Worm (Caenorhabditis elegans): ENCODE results near the gene exl-1.
A peak's percentile ranks its signal among the peaks of the same experiment; 100 is the strongest.

The exl-1 gene

DNA sequence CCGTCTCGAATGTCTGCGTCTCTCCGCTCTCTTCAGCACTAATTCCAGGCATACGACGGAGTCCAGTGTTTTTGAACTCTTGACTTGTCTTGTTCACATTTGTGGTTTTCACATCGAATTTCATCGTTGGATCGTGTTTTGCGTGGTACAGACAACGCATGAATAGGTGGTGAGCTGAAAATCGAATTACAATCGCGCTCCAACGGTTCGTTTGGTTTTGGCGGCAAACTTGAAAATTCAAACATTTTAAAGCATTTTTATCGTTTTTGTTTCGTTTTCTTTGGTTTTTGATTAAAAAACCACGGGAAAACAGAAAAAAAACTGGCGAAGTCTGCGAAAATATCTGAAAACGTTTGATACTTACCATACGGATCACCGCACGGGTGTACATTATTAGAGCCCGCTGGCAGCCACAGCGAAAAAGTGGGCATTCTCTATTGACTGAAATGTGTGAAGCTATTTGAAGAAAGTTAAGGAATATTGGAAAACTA, at the start of gene exl-1:
Gene exl-1, minus strand, starts transcription at position 441 of the 491 bp plus-strand sequence.
- TF ChIP-seq ceh-43 (GFP tag; optimal IDR thresholded peaks at IDR 0.05) = no peak
- no peak for TF ChIP-seq nhr-76 (tag; optimal IDR thresholded peaks at IDR 0.05)
- no peak for TF ChIP-seq M03D4.4 (tag; optimal IDR thresholded peaks at IDR 0.05)
- no peak for TF ChIP-seq nhr-237 (tag; optimal IDR thresholded peaks at IDR 0.05)
- TF ChIP-seq drap-1 (GFP tag; optimal IDR thresholded peaks at IDR 0.05) = no peak
- no peak for TF ChIP-seq elt-1 (tag; optimal IDR thresholded peaks at IDR 0.05; ENCODE audit: borderline replicate concordance, insufficient read depth)
- TF ChIP-seq mls-2 (tag; optimal IDR thresholded peaks at IDR 0.05) = no peak
- no peak for TF ChIP-seq lsy-2 (tag; optimal IDR thresholded peaks at IDR 0.05)
- TF ChIP-seq ham-2 (GFP tag; optimal IDR thresholded peaks at IDR 0.05) = no peak
- TF ChIP-seq unc-39 (tag; optimal IDR thresholded peaks at IDR 0.05) = no peak
- TF ChIP-seq unc-120 (tag; optimal IDR thresholded peaks at IDR 0.05; ENCODE audit: poor library complexity, severe bottlenecking) = no peak
- TF ChIP-seq elt-3 (tag; optimal IDR thresholded peaks at IDR 0.05) = no peak
- no peak for TF ChIP-seq ceh-83 (GFP tag; optimal IDR thresholded peaks at IDR 0.05)
- TF ChIP-seq ztf-11 (tag; optimal IDR thresholded peaks at IDR 0.05) = no peak
- TF ChIP-seq tbx-8 (GFP tag; optimal IDR thresholded peaks at IDR 0.05) = no peak

- TF ChIP-seq M03D4.4 (tag; optimal IDR thresholded peaks at IDR 0.05) = no peak
- no peak for TF ChIP-seq unc-120 (tag; optimal IDR thresholded peaks at IDR 0.05; ENCODE audit: poor library complexity, severe bottlenecking)
- TF ChIP-seq sem-2 (GFP tag; optimal IDR thresholded peaks at IDR 0.05) = no peak
- no peak for TF ChIP-seq mep-1 (tag; optimal IDR thresholded peaks at IDR 0.05)
- TF ChIP-seq ceh-43 (GFP tag; optimal IDR thresholded peaks at IDR 0.05) = no peak
- no peak for TF ChIP-seq elt-3 (tag; optimal IDR thresholded peaks at IDR 0.05)
- no peak for TF ChIP-seq lsy-2 (tag; optimal IDR thresholded peaks at IDR 0.05)
- TF ChIP-seq nhr-28 (tag; optimal IDR thresholded peaks at IDR 0.05) = no peak
- TF ChIP-seq mab-5 (tag; optimal IDR thresholded peaks at IDR 0.05) = no peak
- TF ChIP-seq mls-2 (tag; optimal IDR thresholded peaks at IDR 0.05) = no peak
- TF ChIP-seq hlh-1 (tag; optimal IDR thresholded peaks at IDR 0.05) = no peak
- TF ChIP-seq flh-1 (GFP tag; optimal IDR thresholded peaks at IDR 0.05) = no peak
- no peak for TF ChIP-seq nhr-237 (tag; optimal IDR thresholded peaks at IDR 0.05)
- no peak for TF ChIP-seq tbx-8 (GFP tag; optimal IDR thresholded peaks at IDR 0.05)
- no peak for TF ChIP-seq unc-62 (GFP tag; optimal IDR thresholded peaks at IDR 0.05)
Observed at ce11 chrII:14455332-14455731, 42.1 kb upstream of the exl-1 start, which contains the start of gene dmsr-6. Gene dmsr-6 (plus strand): TSS chrII:14455632.

- no peak for TF ChIP-seq blmp-1 (tag; optimal IDR thresholded peaks at IDR 0.05)
- no peak for TF ChIP-seq ceh-83 (GFP tag; optimal IDR thresholded peaks at IDR 0.05)
- no peak for TF ChIP-seq ham-2 (GFP tag; optimal IDR thresholded peaks at IDR 0.05)
- TF ChIP-seq tbx-8 (GFP tag; optimal IDR thresholded peaks at IDR 0.05) = no peak
- no peak for TF ChIP-seq sptf-1 (tag; optimal IDR thresholded peaks at IDR 0.05)
- TF ChIP-seq mab-5 (tag; optimal IDR thresholded peaks at IDR 0.05) = no peak
- TF ChIP-seq nhr-237 (tag; optimal IDR thresholded peaks at IDR 0.05) = no peak
- TF ChIP-seq unc-120 (tag; optimal IDR thresholded peaks at IDR 0.05; ENCODE audit: poor library complexity, severe bottlenecking) = no peak
- TF ChIP-seq ceh-43 (GFP tag; optimal IDR thresholded peaks at IDR 0.05) = no peak
- no peak for TF ChIP-seq elt-3 (tag; optimal IDR thresholded peaks at IDR 0.05)
- TF ChIP-seq unc-39 (tag; optimal IDR thresholded peaks at IDR 0.05) = no peak
- no peak for TF ChIP-seq ceh-39 (tag; optimal IDR thresholded peaks at IDR 0.05)
- no peak for TF ChIP-seq drap-1 (GFP tag; optimal IDR thresholded peaks at IDR 0.05)
- no peak for TF ChIP-seq nhr-2 (tag; optimal IDR thresholded peaks at IDR 0.05)
- no peak for TF ChIP-seq lin-32 (GFP tag; optimal IDR thresholded peaks at IDR 0.05)
- no peak for TF ChIP-seq bed-3 (GFP tag; optimal IDR thresholded peaks at IDR 0.05)
Observed at ce11 chrII:14451934-14452333, 38.7 kb upstream of the exl-1 start.

- no peak for TF ChIP-seq drap-1 (GFP tag; optimal IDR thresholded peaks at IDR 0.05)
- TF ChIP-seq nhr-76 (tag; optimal IDR thresholded peaks at IDR 0.05) = no peak
- TF ChIP-seq zip-8 (tag; optimal IDR thresholded peaks at IDR 0.05) = no peak
- TF ChIP-seq blmp-1 (tag; optimal IDR thresholded peaks at IDR 0.05) = no peak
- TF ChIP-seq ceh-43 (GFP tag; optimal IDR thresholded peaks at IDR 0.05) = no peak
- TF ChIP-seq elt-1 (tag; optimal IDR thresholded peaks at IDR 0.05; ENCODE audit: borderline replicate concordance, insufficient read depth) = no peak
- no peak for TF ChIP-seq tbx-8 (GFP tag; optimal IDR thresholded peaks at IDR 0.05)
- TF ChIP-seq unc-62 (GFP tag; optimal IDR thresholded peaks at IDR 0.05) = no peak
- TF ChIP-seq M03D4.4 (tag; optimal IDR thresholded peaks at IDR 0.05) = no peak
- peak; percentile 75 for TF ChIP-seq pha-4 (tag; optimal IDR thresholded peaks at IDR 0.05)
- TF ChIP-seq ces-1 (GFP tag; optimal IDR thresholded peaks at IDR 0.05) = peak; percentile 91
- TF ChIP-seq unc-120 (tag; optimal IDR thresholded peaks at IDR 0.05; ENCODE audit: poor library complexity, severe bottlenecking) = no peak
- peak; percentile 85 for TF ChIP-seq nhr-237 (tag; optimal IDR thresholded peaks at IDR 0.05)
- TF ChIP-seq mls-2 (tag; optimal IDR thresholded peaks at IDR 0.05) = no peak
- TF ChIP-seq snpc-4 (tag; optimal IDR thresholded peaks at IDR 0.05) = no peak
- peak; percentile 82 for TF ChIP-seq mep-1 (tag; optimal IDR thresholded peaks at IDR 0.05)
- TF ChIP-seq sem-2 (GFP tag; optimal IDR thresholded peaks at IDR 0.05) = no peak
- peak; percentile 57 for TF ChIP-seq ceh-39 (tag; optimal IDR thresholded peaks at IDR 0.05)
- TF ChIP-seq mab-5 (tag; optimal IDR thresholded peaks at IDR 0.05) = no peak
- TF ChIP-seq ham-2 (GFP tag; optimal IDR thresholded peaks at IDR 0.05) = no peak
- TF ChIP-seq unc-39 (tag; optimal IDR thresholded peaks at IDR 0.05) = no peak
- TF ChIP-seq cnd-1 (tag; optimal IDR thresholded peaks at IDR 0.05) = peak; percentile 13
- TF ChIP-seq flh-1 (GFP tag; optimal IDR thresholded peaks at IDR 0.05) = no peak
- no peak for TF ChIP-seq elt-3 (tag; optimal IDR thresholded peaks at IDR 0.05)
- TF ChIP-seq nhr-2 (tag; optimal IDR thresholded peaks at IDR 0.05) = no peak
- TF ChIP-seq ztf-11 (tag; optimal IDR thresholded peaks at IDR 0.05) = no peak
- no peak for TF ChIP-seq ceh-83 (GFP tag; optimal IDR thresholded peaks at IDR 0.05)
- TF ChIP-seq hlh-1 (tag; optimal IDR thresholded peaks at IDR 0.05) = no peak
- TF ChIP-seq lin-13 (tag; optimal IDR thresholded peaks at IDR 0.05) = peak; percentile 26
- TF ChIP-seq bed-3 (GFP tag; optimal IDR thresholded peaks at IDR 0.05) = no peak
- TF ChIP-seq nhr-12 (tag; optimal IDR thresholded peaks at IDR 0.05) = no peak
- no peak for TF ChIP-seq nhr-28 (tag; optimal IDR thresholded peaks at IDR 0.05)
- TF ChIP-seq lsy-2 (tag; optimal IDR thresholded peaks at IDR 0.05) = peak; percentile 81
- TF ChIP-seq lin-32 (GFP tag; optimal IDR thresholded peaks at IDR 0.05) = no peak
- peak; percentile 11 for TF ChIP-seq sptf-1 (tag; optimal IDR thresholded peaks at IDR 0.05)
Observed at ce11 chrII:14441144-14441543, 27.9 kb upstream of the exl-1 start, which contains the start of gene smg-8. Gene smg-8 (plus strand): TSS chrII:14441409.

Measured in whole organism, mixed stage, embryonic.